Fruit fly (Drosophila melanogaster): Measurements from ENCODE around the gene Tap42.

Tap42 gene

DNA sequence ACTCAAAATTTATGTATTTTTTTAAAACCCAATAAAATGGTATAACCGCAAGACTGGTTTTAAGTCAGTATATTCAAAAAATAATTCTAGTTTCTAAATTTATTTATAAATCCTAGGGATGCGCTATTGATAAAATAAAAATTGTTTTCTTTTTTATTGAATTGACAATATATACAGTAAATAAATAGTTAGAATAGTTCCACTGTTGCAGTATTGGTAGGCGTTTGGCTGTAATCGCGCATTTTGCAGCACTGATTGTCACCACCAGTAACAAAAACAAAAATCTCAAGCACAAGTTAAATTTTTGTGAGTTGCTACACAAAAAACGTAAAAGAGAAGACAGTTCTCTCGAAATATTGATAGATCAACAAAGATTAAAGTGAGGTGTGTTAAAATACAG is 1.5 kb downstream of the Tap42 start, which contains the start of gene CG31855 (continued):
- peak; percentile 47 for TF ChIP-seq cato (GFP tag; optimal IDR thresholded peaks at IDR 0.05; ENCODE audit: borderline replicate concordance)
- peak; percentile 80 for TF ChIP-seq CG4328 (GFP tag; optimal IDR thresholded peaks at IDR 0.05)
- TF ChIP-seq seq (GFP tag; IDR thresholded peaks at IDR 0.05): peak; percentile 50; the same call in 1 of the 2 replicates
- TF ChIP-seq ash1 (GFP tag; optimal IDR thresholded peaks at IDR 0.05): no peak
- peak; percentile 84 for TF ChIP-seq CG6765 (GFP tag; optimal IDR thresholded peaks at IDR 0.05)
- peak; percentile 62 for TF ChIP-seq jumu (GFP tag; optimal IDR thresholded peaks at IDR 0.05)
- TF ChIP-seq D (optimal IDR thresholded peaks at IDR 0.05): no peak
- peak; percentile 56 for TF ChIP-seq D (GFP tag; optimal IDR thresholded peaks at IDR 0.05)
- TF ChIP-seq CG6272 (GFP tag; IDR thresholded peaks at IDR 0.05): peak; percentile 77
- peak; percentile 82 for TF ChIP-seq CG7839 (tag; optimal IDR thresholded peaks at IDR 0.05)
- peak; percentile 71 for TF ChIP-seq dmrt11E (tag; optimal IDR thresholded peaks at IDR 0.05)
- TF ChIP-seq Deaf1 (tag; optimal IDR thresholded peaks at IDR 0.05): peak; percentile 52
- peak; percentile 53 for TF ChIP-seq croc (GFP tag; conservative IDR thresholded peaks at IDR 0.05)
- no peak for TF ChIP-seq bowl (GFP tag; IDR thresholded peaks at IDR 0.05)
- peak; percentile 52 for TF ChIP-seq esg (GFP tag; conservative IDR thresholded peaks at IDR 0.05)
- TF ChIP-seq Ets97D (GFP tag; optimal IDR thresholded peaks at IDR 0.05): peak; percentile 72
- no peak for TF ChIP-seq CG1792 (GFP tag; optimal IDR thresholded peaks at IDR 0.05)
- TF ChIP-seq oc (tag; optimal IDR thresholded peaks at IDR 0.05): no peak
- TF ChIP-seq CG11696 (GFP tag; IDR thresholded peaks at IDR 0.05): peak; percentile 25; the same call in 1 of the 2 replicates
- TF ChIP-seq pan (optimal IDR thresholded peaks at IDR 0.05): no peak
- TF ChIP-seq pan (GFP tag; optimal IDR thresholded peaks at IDR 0.05 in 1 of 2, IDR thresholded peaks at IDR 0.05 in 1 of 2): peak in 1 of 2 experiments; percentile 88
- peak; percentile 82 for TF ChIP-seq CG8924 (tag; optimal IDR thresholded peaks at IDR 0.05)
- TF ChIP-seq lov (optimal IDR thresholded peaks at IDR 0.05): no peak
- TF ChIP-seq lov (GFP tag; IDR thresholded peaks at IDR 0.05): peak; percentile 62; the same call in 1 of the 3 replicates
- 0 out of 2 replicates have a peak, but pooled peaks have one; percentile 21 for TF ChIP-seq CG10321 (GFP tag; IDR thresholded peaks at IDR 0.05)
- TF ChIP-seq Poxn (GFP tag; IDR thresholded peaks at IDR 0.05): peak; percentile 41; the same call in 1 of the 2 replicates
- peak; percentile 69 for TF ChIP-seq CG13424 (tag; optimal IDR thresholded peaks at IDR 0.05)
- no peak; the same call in 1 of the 2 replicates for TF ChIP-seq amos (GFP tag; IDR thresholded peaks at IDR 0.05; ENCODE audit: partially characterized antibody)
- TF ChIP-seq hbn (GFP tag; IDR thresholded peaks at IDR 0.05; ENCODE audit: partially characterized antibody): no peak
- TF ChIP-seq Hsf (GFP tag; optimal IDR thresholded peaks at IDR 0.05): peak; percentile 80
- TF ChIP-seq CG6813 (GFP tag; optimal IDR thresholded peaks at IDR 0.05): peak; percentile 56
- TF ChIP-seq Nf-YB (GFP tag; optimal IDR thresholded peaks at IDR 0.05): peak; percentile 38
- TF ChIP-seq GATAe (GFP tag; conservative IDR thresholded peaks at IDR 0.05): peak; percentile 30; the same call in 1 of the 2 replicates
- TF ChIP-seq CG31365 (tag; optimal IDR thresholded peaks at IDR 0.05): peak; percentile 17
- TF ChIP-seq CG7372 (GFP tag; IDR thresholded peaks at IDR 0.05): peak; percentile 78
- no peak for TF ChIP-seq CG1832 (GFP tag; optimal IDR thresholded peaks at IDR 0.05)
- peak; percentile 86 for TF ChIP-seq ase (GFP tag; IDR thresholded peaks at IDR 0.05)
- 0 out of 3 replicates have a peak, but pooled peaks have one; percentile 25 for TF ChIP-seq knrl (GFP tag; IDR thresholded peaks at IDR 0.05; ENCODE audit: partially characterized antibody)
- no peak for TF ChIP-seq CG11560 (tag; IDR thresholded peaks at IDR 0.05)
- TF ChIP-seq Sin3A (optimal IDR thresholded peaks at IDR 0.05): no peak
- TF ChIP-seq CG11085 (GFP tag; IDR thresholded peaks at IDR 0.05): peak; percentile 82
- no peak for TF ChIP-seq usp (GFP tag; optimal IDR thresholded peaks at IDR 0.05)
- TF ChIP-seq CG7928 (GFP tag; optimal IDR thresholded peaks at IDR 0.05): peak; percentile 44
- peak; percentile 53 for TF ChIP-seq sd (tag; optimal IDR thresholded peaks at IDR 0.05)
- peak; percentile 91 for TF ChIP-seq CG12659 (GFP tag; optimal IDR thresholded peaks at IDR 0.05)
- TF ChIP-seq pb (GFP tag; optimal IDR thresholded peaks at IDR 0.05): no peak
- peak; percentile 59 for TF ChIP-seq dm (GFP tag; optimal IDR thresholded peaks at IDR 0.05)
- no peak for TF ChIP-seq ftz-f1 (GFP tag; optimal IDR thresholded peaks at IDR 0.05)
- peak; percentile 53; the same call in 1 of the 3 replicates for TF ChIP-seq otp (GFP tag; IDR thresholded peaks at IDR 0.05)
- peak; percentile 40 for TF ChIP-seq corto (GFP tag; optimal IDR thresholded peaks at IDR 0.05)
- peak; percentile 71 for TF ChIP-seq CG14710 (tag; optimal IDR thresholded peaks at IDR 0.05)
